Worm (Caenorhabditis elegans) whole organism, L2 larva: ENCODE data around the gene F45E12.5.

Experiments
- C34F6.9 ChIP-seq: fragments of 150-350 bp; optimal IDR thresholded peaks from 2 replicates; lab custom pipeline; 2014; ENCODE audit warnings: missing biosample characterization, missing genetic modification characterization
- F13H6.1 ChIP-seq: sonication (generic microtip); optimal IDR thresholded peaks from 2 replicates; lab custom pipeline; 2016; ENCODE audit warnings: missing genetic modification characterization, missing compliant biosample characterization
- ceh-82 ChIP-seq: fragments of 150-350 bp; optimal IDR thresholded peaks from 2 replicates; lab custom pipeline; 2014; ENCODE audit warnings: missing biosample characterization, missing genetic modification characterization
- egl-27 ChIP-seq: sonication (generic microtip); optimal IDR thresholded peaks from 3 replicates; lab custom pipeline; 2017; ENCODE audit warnings: missing biosample characterization, missing genetic modification reagents, missing genetic modification characterization
- elt-1 ChIP-seq: fragments of 150-350 bp; optimal IDR thresholded peaks from 2 replicates; lab custom pipeline; 2014; ENCODE audit warnings: missing biosample characterization, missing genetic modification characterization
- lin-13 ChIP-seq: fragments of 150-350 bp; optimal IDR thresholded peaks from 2 replicates; lab custom pipeline; 2014; ENCODE audit warnings: missing biosample characterization, missing genetic modification reagents, missing genetic modification characterization
- mbf-1 ChIP-seq: sonication (generic microtip); optimal IDR thresholded peaks from 2 replicates; lab custom pipeline; 2017; ENCODE audit warnings: missing biosample characterization, missing genetic modification characterization
- nhr-237 ChIP-seq: fragments of 150-350 bp; optimal IDR thresholded peaks from 2 replicates; lab custom pipeline; 2014; ENCODE audit warnings: missing biosample characterization, missing genetic modification characterization
- nhr-77 ChIP-seq: fragments of 150-350 bp; optimal IDR thresholded peaks from 2 replicates; lab custom pipeline; 2014; ENCODE audit warnings: missing biosample characterization, missing genetic modification characterization

DNA sequence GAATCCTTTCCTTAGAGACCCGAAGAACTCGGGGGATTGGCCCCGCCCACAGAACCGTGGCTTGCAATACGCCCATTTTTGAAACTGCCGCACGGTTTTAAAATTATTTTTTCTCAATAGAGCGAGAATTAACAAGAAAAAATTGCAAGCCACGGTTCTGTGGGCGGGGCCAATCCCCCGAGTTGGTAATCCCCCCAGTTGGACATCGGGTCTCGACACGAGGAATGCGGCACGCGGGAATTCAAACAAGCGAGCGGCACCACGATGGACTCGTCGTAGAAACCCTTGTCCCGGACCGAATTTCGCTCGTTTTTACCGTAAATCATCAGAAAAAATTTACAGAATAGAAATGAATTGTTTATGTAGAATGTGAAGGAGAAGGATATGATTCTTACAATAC, 43.1 kb upstream of the F45E12.5 start:
- TF ChIP-seq egl-27 (tag; lab: Kevin White, UChicago) (no peak), mbf-1 (no peak), nhr-237 (no peak), C34F6.9 (tag; lab: Kevin White, UChicago) (no peak), elt-1 (tag; lab: Kevin White, UChicago) (no peak), lin-13 (no peak), ceh-82 (no peak), F13H6.1 (tag; lab: Kevin White, UChicago) (no peak), nhr-77 (tag; lab: Kevin White, UChicago) (no peak)
